Fruit fly (Drosophila melanogaster) whole organism, pupa: ENCODE measurements around the gene Muc18B.

Experiments
- CG10348 ChIP-seq: fragments of 200-800 bp; sonication (Bioruptor generic); IDR thresholded peaks from 2 replicates; pipeline ENCODE4 v1.3.6; 2022; ENCODE audit warnings: missing biosample characterization, missing genetic modification characterization
- CG12605 ChIP-seq: fragments of 200-800 bp; sonication (Bioruptor generic); IDR thresholded peaks from 2 replicates; pipeline ENCODE4 v1.3.6; 2022; ENCODE audit warnings: missing biosample characterization, missing genetic modification characterization
- CG13204 ChIP-seq: fragments of 200-800 bp; sonication (Bioruptor generic); optimal IDR thresholded peaks from 2 replicates; lab custom pipeline; 2018; ENCODE audit warnings: missing biosample characterization, mild to moderate bottlenecking, missing genetic modification characterization, moderate library complexity
- CG14655 ChIP-seq: fragments of 200-800 bp; sonication (Bioruptor generic); optimal IDR thresholded peaks from 3 replicates; lab custom pipeline; 2017; ENCODE audit warnings: mild to moderate bottlenecking, missing biosample characterization, missing genetic modification reagents, missing genetic modification characterization
- CG15710 ChIP-seq: fragments of 200-800 bp; sonication (Bioruptor generic); optimal IDR thresholded peaks from 2 replicates; lab custom pipeline; 2018; ENCODE audit warnings: missing biosample characterization, mild to moderate bottlenecking, missing genetic modification characterization, moderate library complexity
- CG17806 ChIP-seq: fragments of 200-800 bp; sonication (Bioruptor generic); optimal IDR thresholded peaks from 2 replicates; lab custom pipeline; 2018; ENCODE audit warnings: missing biosample characterization, mild to moderate bottlenecking, missing genetic modification characterization, moderate library complexity
- CG32121 ChIP-seq: fragments of 200-800 bp; sonication (Bioruptor generic); IDR thresholded peaks from 2 replicates; pipeline ENCODE4 v1.3.6; 2022; ENCODE audit warnings: missing biosample characterization, missing genetic modification characterization
- CG34367 ChIP-seq: fragments of 200-800 bp; sonication (Bioruptor generic); optimal IDR thresholded peaks from 2 replicates; lab custom pipeline; 2018; ENCODE audit warnings: missing biosample characterization, mild to moderate bottlenecking, missing genetic modification characterization
- CG4496 ChIP-seq: fragments of 200-800 bp; sonication (Bioruptor generic); IDR thresholded peaks from 3 replicates; pipeline ENCODE4 v1.3.6; 2022; ENCODE audit warnings: missing biosample characterization, missing genetic modification characterization
- CG8159 ChIP-seq: fragments of 200-800 bp; sonication (Bioruptor generic); optimal IDR thresholded peaks from 3 replicates; lab custom pipeline; 2018; ENCODE audit warnings: missing biosample characterization, mild to moderate bottlenecking, missing genetic modification characterization, moderate library complexity
- CG8301 ChIP-seq: fragments of 200-800 bp; sonication (Bioruptor generic); optimal IDR thresholded peaks from 2 replicates; lab custom pipeline; 2018; ENCODE audit warnings: missing biosample characterization, mild to moderate bottlenecking, missing genetic modification characterization
- CG9948 ChIP-seq: fragments of 200-800 bp; sonication (Bioruptor generic); optimal IDR thresholded peaks from 2 replicates; lab custom pipeline; 2018; ENCODE audit warnings: missing biosample characterization, mild to moderate bottlenecking, missing genetic modification characterization, moderate library complexity
- D1 ChIP-seq: fragments of 200-800 bp; sonication (Bioruptor generic); optimal IDR thresholded peaks from 2 replicates; lab custom pipeline; 2018; ENCODE audit warnings: missing biosample characterization, mild to moderate bottlenecking, missing genetic modification characterization, moderate library complexity
- EcR ChIP-seq: fragments of 200-800 bp; sonication (Bioruptor generic); optimal IDR thresholded peaks from 3 replicates; lab custom pipeline; 2019; ENCODE audit warnings: missing biosample characterization, missing genetic modification characterization, mild to moderate bottlenecking, moderate library complexity, missing genetic modification reagents
- Ets98B ChIP-seq: fragments of 200-800 bp; sonication (Bioruptor generic); IDR thresholded peaks from 2 replicates; pipeline ENCODE4 v1.3.6; 2022; ENCODE audit warnings: missing biosample characterization, missing genetic modification characterization
- Pif1A ChIP-seq: fragments of 200-800 bp; sonication (Bioruptor generic); optimal IDR thresholded peaks from 3 replicates; lab custom pipeline; 2016; ENCODE audit warnings: missing biosample characterization, missing genetic modification characterization
- Pif1B ChIP-seq: fragments of 200-800 bp; sonication (Bioruptor generic); optimal IDR thresholded peaks from 3 replicates; lab custom pipeline; 2016; ENCODE audit warnings: missing biosample characterization, missing genetic modification characterization
- Snoo ChIP-seq: fragments of 200-800 bp; sonication (Bioruptor generic); optimal IDR thresholded peaks from 3 replicates; lab custom pipeline; 2017; ENCODE audit warnings: missing biosample characterization, mild to moderate bottlenecking, missing genetic modification characterization, inconsistent platforms
- fd96Ca ChIP-seq: fragments of 200-800 bp; sonication (Bioruptor generic); IDR thresholded peaks from 3 replicates; pipeline ENCODE4 v1.3.6; 2022; ENCODE audit warnings: missing biosample characterization, missing genetic modification characterization
- gl ChIP-seq: fragments of 200-800 bp; sonication (Bioruptor generic); optimal IDR thresholded peaks from 2 replicates; lab custom pipeline; 2018; ENCODE audit warnings: missing biosample characterization, mild to moderate bottlenecking, missing genetic modification characterization
- rn ChIP-seq: fragments of 200-800 bp; sonication (Bioruptor generic); IDR thresholded peaks from 2 replicates; pipeline ENCODE4 v1.3.6; 2022; ENCODE audit warnings: missing biosample characterization, missing genetic modification characterization

Gene Muc18B

DNA sequence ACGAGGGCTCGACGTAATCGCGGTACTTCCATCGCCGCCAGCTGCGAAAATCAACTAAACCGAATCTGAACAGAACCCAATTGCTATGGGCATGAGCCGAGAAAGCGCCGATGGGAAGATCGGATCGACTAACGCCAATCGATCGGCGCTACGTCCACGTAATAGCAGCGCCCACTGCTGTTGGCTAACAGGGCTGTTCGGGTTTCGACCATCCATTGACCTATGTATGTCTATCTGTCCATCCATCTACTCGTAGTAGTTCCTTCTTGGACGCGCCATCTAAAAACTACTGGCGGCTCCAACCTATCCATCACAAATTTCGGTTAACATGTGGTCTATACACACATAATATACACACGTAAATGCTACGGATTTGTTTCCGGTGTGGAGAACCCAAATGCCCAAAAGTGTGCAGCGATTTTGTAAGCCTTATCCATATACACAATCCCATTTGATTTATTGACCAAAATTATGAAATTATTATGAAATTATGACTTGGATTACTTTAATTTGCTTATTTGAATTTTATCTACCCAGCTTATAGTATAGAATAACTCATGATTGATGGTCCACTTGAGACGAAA, 26.6 kb downstream of the Muc18B start, which contains the start of gene CG14196:
CG14196 (minus strand) TSS at position 51 of the 584 bp plus-strand sequence.
- TF ChIP-seq CG8159, result no peak
- TF ChIP-seq CG4496 (GFP tag; lab: Robert Waterston, UW), result no peak
- TF ChIP-seq Snoo, result no peak
- no peak for TF ChIP-seq EcR (GFP tag; lab: Kevin White, UChicago)
- TF ChIP-seq CG8301 (tag; lab: Kevin White, UChicago), result no peak
- TF ChIP-seq D1 (tag; lab: Kevin White, UChicago), result no peak
- TF ChIP-seq CG10348 (GFP tag; lab: Robert Waterston, UW), result no peak
- TF ChIP-seq Ets98B (GFP tag; lab: Robert Waterston, UW), result no peak
- no peak for TF ChIP-seq CG9948 (tag; lab: Kevin White, UChicago)

DNA sequence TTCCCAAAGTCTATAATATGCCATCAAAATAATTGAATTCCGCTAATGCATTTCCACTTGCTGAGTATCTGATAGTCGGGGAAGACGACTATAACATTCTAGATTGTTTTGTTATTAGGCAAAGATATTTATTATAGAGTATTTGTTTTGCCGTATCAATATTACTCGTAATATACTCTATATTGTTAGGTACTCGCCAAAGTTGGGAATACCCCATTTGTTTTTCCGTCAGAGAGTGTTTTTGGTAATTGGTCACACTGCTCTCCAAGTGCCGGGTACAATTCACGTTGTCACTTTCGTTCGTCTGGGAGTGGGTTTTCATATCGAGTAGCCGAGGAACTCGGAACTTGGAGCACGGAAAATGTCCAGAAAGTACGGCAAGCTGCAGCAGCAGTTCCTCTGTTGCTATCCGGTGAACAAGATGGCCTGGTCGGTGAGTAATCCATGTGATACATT, 28.1 kb downstream of the Muc18B start, which contains the start of gene CG7889:
CG7889 (plus strand) TSS at position 253 of the 456 bp plus-strand sequence.
- peak; percentile 31 for TF ChIP-seq Pif1A (GFP tag; lab: Kevin White, UChicago)
- peak; percentile 17; the same call in 1 of the 2 replicates for TF ChIP-seq CG12605
- TF ChIP-seq CG8159, result peak; percentile 48
- TF ChIP-seq CG8301 (tag; lab: Kevin White, UChicago), result peak; percentile 31
- peak; percentile 8 for TF ChIP-seq D1 (tag; lab: Kevin White, UChicago)
- no peak for TF ChIP-seq CG10348 (GFP tag; lab: Robert Waterston, UW)

DNA sequence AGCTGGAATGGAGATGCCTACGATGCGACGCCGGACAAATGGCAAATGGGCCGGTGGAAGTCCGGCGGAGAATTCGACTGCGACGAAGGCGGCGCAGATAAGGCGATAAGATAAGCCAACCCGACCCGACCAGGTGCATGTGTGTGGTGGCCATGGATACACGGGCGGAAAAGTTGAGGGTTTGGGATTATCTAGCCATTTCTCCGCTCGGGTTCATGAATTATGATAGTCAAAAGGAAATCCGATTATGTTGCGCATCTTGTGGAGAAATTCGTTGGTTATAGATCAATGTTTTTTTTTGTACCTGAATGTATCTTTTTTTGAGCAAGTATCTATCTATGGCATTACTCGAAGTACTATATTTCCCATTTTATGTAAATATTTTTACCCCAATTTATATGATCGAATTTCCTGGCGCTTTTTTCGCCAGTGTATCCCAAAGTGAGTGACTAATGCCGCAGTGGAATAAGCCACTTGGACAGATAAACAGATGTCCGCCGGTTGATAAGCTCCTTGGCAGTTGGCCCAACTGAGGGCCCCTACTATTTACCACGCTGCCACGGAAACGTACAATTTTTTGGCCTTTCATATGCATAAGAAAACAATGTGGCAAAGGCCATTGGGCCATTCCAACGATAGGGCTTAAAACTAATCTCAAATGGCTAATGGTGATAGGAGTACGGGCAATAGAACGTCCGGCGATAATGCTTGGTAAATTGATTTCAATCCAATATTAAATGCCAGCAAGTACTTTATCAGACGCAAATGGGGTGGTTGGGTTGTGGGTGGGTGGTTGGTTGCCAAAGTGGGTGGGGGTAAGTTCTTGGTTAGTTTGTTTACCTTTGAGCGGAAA, 32.1 kb downstream of the Muc18B start, which contains the start of gene CG7992:
CG7992 (minus strand) TSS at position 51 of the 853 bp plus-strand sequence.
- TF ChIP-seq CG17806 (no peak), CG8159 (peak; percentile 40), CG4496 (GFP tag; lab: Robert Waterston, UW) (0 out of 3 replicates have a peak, but pooled peaks have one; percentile 39)

DNA sequence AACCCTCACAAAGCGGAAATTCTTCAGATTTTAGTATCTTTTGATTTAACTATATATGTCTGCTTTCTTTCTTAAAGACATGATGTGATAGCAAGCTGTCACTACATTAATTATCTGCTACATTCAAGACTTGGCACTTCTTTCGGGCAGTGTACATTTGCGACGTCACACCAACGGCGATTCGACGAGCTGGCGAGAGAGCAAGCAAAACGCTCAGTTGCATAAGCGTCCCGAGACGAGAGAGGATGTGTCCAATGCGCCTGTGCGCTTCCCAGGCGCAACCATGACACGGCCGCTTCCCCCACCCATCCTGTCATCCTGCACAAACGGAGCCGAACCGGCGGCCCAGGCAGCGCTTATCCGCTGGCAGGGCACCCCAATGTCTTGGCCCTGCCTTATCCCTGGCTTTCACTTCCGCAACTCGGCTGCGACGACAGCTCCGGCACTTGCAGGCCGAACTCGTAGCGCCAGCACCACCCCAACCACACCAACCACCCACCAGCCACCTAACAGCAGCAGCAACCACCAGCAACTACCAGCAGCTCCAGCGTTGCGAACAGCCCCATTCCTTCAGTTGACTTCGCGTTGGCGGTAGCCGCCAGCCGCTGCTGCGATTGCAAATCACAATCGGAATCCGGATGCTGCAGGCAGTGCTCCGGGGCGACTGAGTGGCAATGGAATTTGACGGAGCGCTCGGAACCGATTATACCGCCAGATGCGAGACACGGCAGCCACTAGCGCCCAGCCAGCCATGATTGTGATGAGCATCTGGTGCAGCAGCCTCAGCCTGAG, 33.3 kb downstream of the Muc18B start, which contains the start of gene Hs3st-B:
Hs3st-B (plus strand) TSS at position 214 of the 792 bp plus-strand sequence.
- TF ChIP-seq D1 (tag; lab: Kevin White, UChicago) (no peak), CG32121 (no peak), Ets98B (GFP tag; lab: Robert Waterston, UW) (no peak), CG8159 (no peak), CG10348 (GFP tag; lab: Robert Waterston, UW) (no peak), CG9948 (tag; lab: Kevin White, UChicago) (no peak), CG34367 (no peak), CG14655 (no peak), rn (GFP tag; lab: Robert Waterston, UW) (no peak), Pif1B (no peak), EcR (GFP tag; lab: Kevin White, UChicago) (no peak), Snoo (no peak), Pif1A (GFP tag; lab: Kevin White, UChicago) (no peak), CG4496 (GFP tag; lab: Robert Waterston, UW) (peak; percentile 52; the same call in 1 of the 3 replicates), CG12605 (no peak), CG17806 (no peak), CG13204 (GFP tag; lab: Kevin White, UChicago) (peak; percentile 86), CG15710 (tag; lab: Kevin White, UChicago) (no peak)

DNA sequence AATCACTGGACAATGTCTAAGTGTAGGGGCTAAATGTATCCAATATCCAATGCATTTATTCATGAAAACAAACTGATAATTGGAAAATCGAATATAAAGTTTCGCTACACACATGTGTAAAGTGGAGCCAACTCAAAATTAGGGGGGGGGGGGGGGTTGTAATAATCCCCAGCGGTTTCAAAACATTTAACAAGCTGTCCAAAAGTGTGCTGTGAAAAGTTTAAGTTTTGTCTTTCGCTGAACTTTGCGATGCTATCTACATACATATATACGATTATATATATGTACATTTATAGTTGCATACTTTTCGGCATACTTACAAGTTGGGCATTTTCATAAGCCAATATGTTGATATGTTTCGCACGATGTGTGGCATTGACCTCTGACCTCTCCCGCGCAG, 34.0 kb downstream of the Muc18B start:
- no peak for TF ChIP-seq Pif1A (GFP tag; lab: Kevin White, UChicago)
- TF ChIP-seq CG10348 (GFP tag; lab: Robert Waterston, UW), result no peak
- no peak for TF ChIP-seq gl
- no peak for TF ChIP-seq fd96Ca
- no peak for TF ChIP-seq CG12605
- TF ChIP-seq rn (GFP tag; lab: Robert Waterston, UW), result no peak
- TF ChIP-seq CG8301 (tag; lab: Kevin White, UChicago), result no peak
- TF ChIP-seq, all 21 proteins: peak for 0

DNA sequence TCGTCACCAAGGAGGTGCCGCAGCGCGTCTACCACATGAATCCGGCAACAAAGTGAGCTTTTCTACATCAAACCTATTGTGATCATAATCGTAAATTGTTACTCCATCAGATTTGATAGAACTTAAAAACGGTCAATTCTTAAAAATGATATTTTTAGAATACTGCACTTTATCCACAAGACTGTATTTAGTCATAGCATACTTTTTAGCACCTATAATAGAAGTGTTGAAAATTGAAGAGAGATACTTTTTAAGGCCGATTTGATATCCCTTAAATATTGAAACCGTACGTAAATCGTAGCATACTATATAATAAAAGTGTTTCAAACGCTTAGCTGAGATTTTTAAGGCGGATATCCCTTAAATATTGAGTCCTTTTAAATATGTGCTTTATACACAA, 34.8 kb downstream of the Muc18B start:
- no peak for TF ChIP-seq CG12605
- no peak for TF ChIP-seq CG14655
- no peak for TF ChIP-seq CG10348 (GFP tag; lab: Robert Waterston, UW)
- TF ChIP-seq rn (GFP tag; lab: Robert Waterston, UW), result no peak
- no peak for TF ChIP-seq Ets98B (GFP tag; lab: Robert Waterston, UW)
- no peak for TF ChIP-seq fd96Ca
- TF ChIP-seq CG9948 (tag; lab: Kevin White, UChicago), result no peak
- TF ChIP-seq Snoo, result no peak
- TF ChIP-seq gl, result no peak
- no peak for TF ChIP-seq CG32121
- TF ChIP-seq CG8301 (tag; lab: Kevin White, UChicago), result no peak
- TF ChIP-seq Pif1A (GFP tag; lab: Kevin White, UChicago), result no peak
- no peak for TF ChIP-seq CG8159
